Fruit fly (Drosophila melanogaster): ENCODE results near the gene CG42654.

CG42654 gene

DNA sequence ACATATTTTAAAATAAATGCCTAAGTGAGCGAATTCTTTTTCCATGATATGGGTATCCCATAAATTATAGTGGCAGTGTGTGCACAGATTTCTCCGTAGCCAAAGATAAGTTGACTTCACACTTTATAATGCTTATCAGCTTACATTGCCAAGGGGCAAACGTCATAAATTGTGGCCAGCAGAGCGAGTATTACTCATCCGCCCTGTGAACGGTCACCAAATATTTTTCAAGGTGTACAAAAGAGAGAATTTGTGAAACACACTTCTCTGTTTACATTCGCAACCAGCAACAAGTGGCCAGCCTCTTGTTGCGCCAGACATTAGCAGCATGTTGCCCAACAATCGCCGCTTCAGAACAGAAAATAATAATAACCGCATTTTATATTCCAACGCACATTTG, 21.4 kb downstream of the CG42654 start (continued):
- TF ChIP-seq Max (GFP tag; optimal IDR thresholded peaks at IDR 0.05) (no peak), sim (GFP tag; IDR thresholded peaks at IDR 0.05) (no peak), Doc3 (GFP tag; IDR thresholded peaks at IDR 0.05; ENCODE audit: partially characterized antibody) (no peak), ham (GFP tag; IDR thresholded peaks at IDR 0.05) (no peak), CG30431 (GFP tag; optimal IDR thresholded peaks at IDR 0.05) (no peak), gcm (GFP tag; optimal IDR thresholded peaks at IDR 0.05) (peak; percentile 5), CG9876 (GFP tag; optimal IDR thresholded peaks at IDR 0.05) (no peak), ems (GFP tag; optimal IDR thresholded peaks at IDR 0.05) (peak; percentile 24), cg (GFP tag; optimal IDR thresholded peaks at IDR 0.05) (no peak), hkb (optimal IDR thresholded peaks at IDR 0.05) (no peak), hkb (GFP tag; IDR thresholded peaks at IDR 0.05) (peak; percentile 78), Doc2 (GFP tag; IDR thresholded peaks at IDR 0.05) (no peak), CG13287 (GFP tag; IDR thresholded peaks at IDR 0.05; ENCODE audit: partially characterized antibody) (no peak), salm (tag; optimal IDR thresholded peaks at IDR 0.05) (peak; percentile 34), Hr39 (optimal IDR thresholded peaks at IDR 0.05) (no peak), CG17568 (GFP tag; optimal IDR thresholded peaks at IDR 0.05) (peak; percentile 62), CG31365 (tag; optimal IDR thresholded peaks at IDR 0.05) (peak; percentile 45), CG34224 (GFP tag; IDR thresholded peaks at IDR 0.05; ENCODE audit: partially characterized antibody) (no peak), btn (GFP tag; optimal IDR thresholded peaks at IDR 0.05) (no peak), CG15011 (GFP tag; optimal IDR thresholded peaks at IDR 0.05) (no peak), Oli (tag; optimal IDR thresholded peaks at IDR 0.05) (peak; percentile 1), jigr1 (GFP tag; IDR thresholded peaks at IDR 0.05) (no peak), CG1792 (GFP tag; optimal IDR thresholded peaks at IDR 0.05) (no peak), grau (tag; optimal IDR thresholded peaks at IDR 0.05) (peak; percentile 23), gsb-n (tag; optimal IDR thresholded peaks at IDR 0.05) (no peak), dati (GFP tag; IDR thresholded peaks at IDR 0.05) (no peak), phol (tag; optimal IDR thresholded peaks at IDR 0.05) (no peak), Spps (tag; optimal IDR thresholded peaks at IDR 0.05) (no peak), ewg (GFP tag; optimal IDR thresholded peaks at IDR 0.05) (no peak), CG15696 (tag; optimal IDR thresholded peaks at IDR 0.05) (no peak), Scr (GFP tag; IDR thresholded peaks at IDR 0.05; ENCODE audit: partially characterized antibody) (no peak), stwl (tag; optimal IDR thresholded peaks at IDR 0.05) (no peak), CG10274 (GFP tag; optimal IDR thresholded peaks at IDR 0.05) (no peak), vfl (GFP tag; optimal IDR thresholded peaks at IDR 0.05) (peak; percentile 21), CG3847 (GFP tag; IDR thresholded peaks at IDR 0.05) (no peak), CG13296 (GFP tag; optimal IDR thresholded peaks at IDR 0.05) (peak; percentile 64), fu2 (GFP tag; optimal IDR thresholded peaks at IDR 0.05) (no peak), CG18011 (GFP tag; optimal IDR thresholded peaks at IDR 0.05) (peak; percentile 25), pita (GFP tag; optimal IDR thresholded peaks at IDR 0.05) (no peak), Ets97D (GFP tag; optimal IDR thresholded peaks at IDR 0.05) (no peak), caup (GFP tag; optimal IDR thresholded peaks at IDR 0.05; ENCODE audit: severe bottlenecking) (peak; percentile 68), CG12155 (GFP tag; optimal IDR thresholded peaks at IDR 0.05) (peak; percentile 4), HLH54F (GFP tag; optimal IDR thresholded peaks at IDR 0.05) (no peak), ind (GFP tag; optimal IDR thresholded peaks at IDR 0.05) (no peak), CG9932 (GFP tag; IDR thresholded peaks at IDR 0.05) (no peak), zen2 (GFP tag; IDR thresholded peaks at IDR 0.05; ENCODE audit: partially characterized antibody) (no peak), row (GFP tag; IDR thresholded peaks at IDR 0.05) (no peak; the same call in 2 of the 3 replicates), Side (GFP tag; optimal IDR thresholded peaks at IDR 0.05) (peak; percentile 61), gcm2 (GFP tag; optimal IDR thresholded peaks at IDR 0.05) (no peak), D (optimal IDR thresholded peaks at IDR 0.05) (no peak), D (GFP tag; optimal IDR thresholded peaks at IDR 0.05) (no peak)

All from whole organism, embryonic.